Worm (Caenorhabditis elegans) whole organism, young adult: ENCODE measurements around the gene Y26G10.4.

Source experiments
- C06A6.2 ChIP-seq: fragments of 200-800 bp; sonication (Bioruptor generic); conservative IDR thresholded peaks from 2 replicates; pipeline ENCODE4 v1.3.6; 2022; ENCODE audit warnings: missing genetic modification characterization, missing compliant biosample characterization
- C17E4.6 ChIP-seq: fragments of 200-800 bp; sonication (Bioruptor generic); IDR thresholded peaks from 2 replicates; pipeline ENCODE4 v1.3.6; 2022; ENCODE audit warnings: missing genetic modification reagents, missing genetic modification characterization, missing compliant biosample characterization
- D2030.7 ChIP-seq: fragments of 200-800 bp; sonication (Bioruptor generic); IDR thresholded peaks from 2 replicates; pipeline ENCODE4 v1.3.6; 2022; ENCODE audit warnings: missing genetic modification reagents, missing genetic modification characterization, missing compliant biosample characterization
- F10E7.11 ChIP-seq: sonication (generic microtip); optimal IDR thresholded peaks from 2 replicates; lab custom pipeline; 2017; ENCODE audit warnings: mild to moderate bottlenecking, missing genetic modification characterization, moderate library complexity, missing compliant biosample characterization
- F37B4.10 ChIP-seq: fragments of 200-800 bp; sonication (Bioruptor generic); IDR thresholded peaks from 2 replicates; pipeline ENCODE4 v1.3.6; 2022; ENCODE audit warnings: missing genetic modification characterization, missing compliant biosample characterization
- bed-1 ChIP-seq: fragments of 200-800 bp; sonication (Bioruptor generic); IDR thresholded peaks from 2 replicates; pipeline ENCODE4 v1.3.6; 2022; ENCODE audit warnings: missing genetic modification reagents, missing genetic modification characterization, missing compliant biosample characterization
- ceh-40 ChIP-seq: fragments of 200-800 bp; sonication (Bioruptor generic); IDR thresholded peaks from 2 replicates; pipeline ENCODE4 v1.3.6; 2022; ENCODE audit warnings: missing genetic modification characterization, missing compliant biosample characterization
- dox-1 ChIP-seq: fragments of 200-800 bp; sonication (Bioruptor generic); IDR thresholded peaks from 2 replicates; pipeline ENCODE4 v1.3.6; 2022; ENCODE audit warnings: missing genetic modification reagents, missing genetic modification characterization, missing compliant biosample characterization
- dpff-1 ChIP-seq: sonication (generic microtip); optimal IDR thresholded peaks from 2 replicates; lab custom pipeline; 2017; ENCODE audit warnings: mild to moderate bottlenecking, missing genetic modification characterization, missing compliant biosample characterization
- dpl-1 ChIP-seq: fragments of 150-350 bp; optimal IDR thresholded peaks from 2 replicates; lab custom pipeline; 2014; ENCODE audit warnings: missing biosample characterization, missing genetic modification reagents, missing genetic modification characterization
- efl-1 ChIP-seq: fragments of 150-350 bp; optimal IDR thresholded peaks from 2 replicates; lab custom pipeline; 2014; ENCODE audit warnings: missing biosample characterization, missing genetic modification reagents, missing genetic modification characterization
- ets-4 ChIP-seq: fragments of 200-800 bp; sonication (Bioruptor generic); optimal IDR thresholded peaks from 2 replicates; lab custom pipeline; 2018; ENCODE audit warnings: mild to moderate bottlenecking, missing genetic modification characterization, missing compliant biosample characterization
- fkh-3 ChIP-seq: sonication (generic microtip); optimal IDR thresholded peaks from 2 replicates; lab custom pipeline; 2016; ENCODE audit warnings: mild to moderate bottlenecking, missing genetic modification characterization, missing compliant biosample characterization
- him-1 ChIP-seq: sonication (generic microtip); optimal IDR thresholded peaks from 2 replicates; lab custom pipeline; 2016; ENCODE audit warnings: missing genotype, missing genetic modification reagents, missing genetic modification characterization, missing compliant biosample characterization
- hlh-12 ChIP-seq: sonication (generic microtip); optimal IDR thresholded peaks from 2 replicates; lab custom pipeline; 2016; ENCODE audit warnings: missing genetic modification characterization, missing compliant biosample characterization
- hlh-26 ChIP-seq: fragments of 200-800 bp; sonication (Bioruptor generic); conservative IDR thresholded peaks from 2 replicates; pipeline ENCODE4 v1.3.6; 2022; ENCODE audit warnings: missing genetic modification reagents, missing genetic modification characterization, missing compliant biosample characterization
- hmg-1.2 ChIP-seq: fragments of 200-800 bp; sonication (Bioruptor generic); IDR thresholded peaks from 2 replicates; pipeline ENCODE4 v1.3.6; 2022; ENCODE audit warnings: missing genetic modification reagents, missing genetic modification characterization, missing compliant biosample characterization
- hmg-20 ChIP-seq: fragments of 200-800 bp; sonication (Bioruptor generic); IDR thresholded peaks from 2 replicates; pipeline ENCODE4 v1.3.6; 2022; ENCODE audit warnings: missing genetic modification reagents, missing genetic modification characterization, missing compliant biosample characterization
- hrde-1 ChIP-seq: sonication (generic microtip); optimal IDR thresholded peaks from 2 replicates; lab custom pipeline; 2016; ENCODE audit warnings: missing genetic modification characterization, mild to moderate bottlenecking, missing compliant biosample characterization, moderate library complexity, missing genotype, missing genetic modification reagents, borderline replicate concordance
- lag-1 ChIP-seq: fragments of 200-800 bp; sonication (Bioruptor generic); IDR thresholded peaks from 2 replicates; pipeline ENCODE4 v1.3.6; 2022; ENCODE audit warnings: missing genetic modification reagents, missing genetic modification characterization, missing compliant biosample characterization
- let-526 ChIP-seq: fragments of 200-800 bp; sonication (Bioruptor generic); IDR thresholded peaks from 2 replicates; pipeline ENCODE4 v1.3.6; 2022; ENCODE audit warnings: missing genetic modification reagents, missing genetic modification characterization, missing compliant biosample characterization
- let-607 ChIP-seq, 2 experiments: fragments of 200-800 bp in 1 of 2; sonication (Bioruptor generic) in 1 of 2; sonication (generic microtip) in 1 of 2; optimal IDR thresholded peaks; 2 replicates each; lab custom pipeline; 2016 to 2018; ENCODE audit warnings: mild to moderate bottlenecking in 2 of 2, missing compliant biosample characterization in 2 of 2, missing genetic modification characterization in 2 of 2, moderate library complexity in 2 of 2, missing genotype in 1 of 2
- lin-40 ChIP-seq: sonication (generic microtip); optimal IDR thresholded peaks from 2 replicates; lab custom pipeline; 2016; ENCODE audit warnings: missing genetic modification characterization, mild to moderate bottlenecking, missing compliant biosample characterization, missing genotype, missing genetic modification reagents
- lin-54 ChIP-seq: fragments of 200-800 bp; sonication (Bioruptor generic); optimal IDR thresholded peaks from 2 replicates; lab custom pipeline; 2018; ENCODE audit warnings: mild to moderate bottlenecking, missing genetic modification characterization, missing compliant biosample characterization
- lir-1 ChIP-seq: fragments of 200-800 bp; sonication (Bioruptor generic); conservative IDR thresholded peaks from 2 replicates; pipeline ENCODE4 v1.3.6; 2022; ENCODE audit warnings: missing genetic modification reagents, missing genetic modification characterization, missing compliant biosample characterization
- lsy-27 ChIP-seq: sonication (generic microtip); optimal IDR thresholded peaks from 2 replicates; lab custom pipeline; 2017; ENCODE audit warnings: missing genetic modification characterization, mild to moderate bottlenecking, missing compliant biosample characterization, antibody characterized with exemption, missing genotype, borderline replicate concordance; ENCODE audit not compliant: insufficient read depth
- madf-10 ChIP-seq: sonication (generic microtip); optimal IDR thresholded peaks from 2 replicates; lab custom pipeline; 2016; ENCODE audit warnings: mild to moderate bottlenecking, missing genetic modification characterization, missing compliant biosample characterization
- nhr-120 ChIP-seq: fragments of 200-800 bp; sonication (Bioruptor generic); IDR thresholded peaks from 2 replicates; pipeline ENCODE4 v1.3.6; 2022; ENCODE audit warnings: missing genetic modification characterization, missing compliant biosample characterization
- pbrm-1 ChIP-seq: fragments of 200-800 bp; sonication (Bioruptor generic); IDR thresholded peaks from 2 replicates; pipeline ENCODE4 v1.3.6; 2022; ENCODE audit warnings: missing genetic modification reagents, missing genetic modification characterization, missing compliant biosample characterization
- sea-2 ChIP-seq: fragments of 200-800 bp; sonication (Bioruptor generic); IDR thresholded peaks from 2 replicates; pipeline ENCODE4 v1.3.6; 2022; ENCODE audit warnings: missing genetic modification characterization, missing compliant biosample characterization
- tbp1 ChIP-seq: fragments of 200-800 bp; sonication (Bioruptor generic); optimal IDR thresholded peaks from 2 replicates; lab custom pipeline; 2018; ENCODE audit warnings: mild to moderate bottlenecking, missing genetic modification characterization, missing compliant biosample characterization
- tbx-9 ChIP-seq: sonication (generic microtip); optimal IDR thresholded peaks from 2 replicates; lab custom pipeline; 2016; ENCODE audit warnings: borderline replicate concordance, missing genetic modification characterization, inconsistent platforms, missing compliant biosample characterization
- xnd-1 ChIP-seq: sonication (generic microtip); optimal IDR thresholded peaks from 2 replicates; lab custom pipeline; 2016; ENCODE audit warnings: missing genotype, missing genetic modification reagents, missing genetic modification characterization, missing compliant biosample characterization
- zfh-2 ChIP-seq: fragments of 200-800 bp; sonication (Bioruptor generic); conservative IDR thresholded peaks from 2 replicates; pipeline ENCODE4 v1.3.6; 2022; ENCODE audit warnings: missing genetic modification reagents, missing genetic modification characterization, missing compliant biosample characterization
- ztf-25 ChIP-seq: fragments of 200-800 bp; sonication (Bioruptor generic); IDR thresholded peaks from 2 replicates; pipeline ENCODE4 v1.3.6; 2022; ENCODE audit warnings: missing genetic modification reagents, missing genetic modification characterization, missing compliant biosample characterization
- ztf-26 ChIP-seq: sonication (generic microtip); optimal IDR thresholded peaks from 2 replicates; lab custom pipeline; 2017; ENCODE audit warnings: missing genetic modification characterization, missing compliant biosample characterization
- ztf-28 ChIP-seq: fragments of 200-800 bp; sonication (Bioruptor generic); IDR thresholded peaks from 2 replicates; pipeline ENCODE4 v1.3.6; 2022; ENCODE audit warnings: missing genetic modification reagents, missing genetic modification characterization, missing compliant biosample characterization
- ztf-6 ChIP-seq: fragments of 200-800 bp; sonication (Bioruptor generic); IDR thresholded peaks from 2 replicates; pipeline ENCODE4 v1.3.6; 2022; ENCODE audit warnings: missing genetic modification reagents, missing genetic modification characterization, missing compliant biosample characterization

The Y26G10.4 gene

DNA sequence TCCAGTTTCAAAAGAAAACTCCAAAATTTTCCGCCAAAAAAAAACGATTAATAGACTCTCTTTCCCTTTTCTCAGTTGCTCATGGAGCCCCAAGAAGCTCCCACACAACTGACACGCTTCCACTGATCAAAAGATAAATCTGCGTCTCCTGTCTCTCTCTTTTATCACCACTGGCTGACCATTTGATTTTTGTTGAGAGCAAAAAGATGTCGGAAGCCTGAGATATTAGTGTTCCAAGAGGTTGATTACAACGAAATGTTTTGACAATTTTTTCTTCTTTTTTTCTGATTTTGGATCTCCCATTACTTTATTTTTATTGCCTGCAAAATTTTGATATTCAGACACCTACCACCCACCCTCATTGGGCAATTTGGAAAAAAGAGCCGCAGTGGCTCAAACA, 33.5 kb upstream of the Y26G10.4 start, which contains the start of gene twk-42:
twk-42 (minus strand) TSS at position 101 of the 400 bp plus-strand sequence.
- TF ChIP-seq hmg-20 (GFP tag; lab: Robert Waterston, UW): no peak
- no peak for TF ChIP-seq lsy-27 (tag; lab: Kevin White, UChicago)
- no peak for TF ChIP-seq let-526 (GFP tag; lab: Robert Waterston, UW)
- no peak for TF ChIP-seq lin-40 (tag; lab: Kevin White, UChicago)
- TF ChIP-seq ets-4 (GFP tag; lab: Kevin White, UChicago): no peak
- no peak for TF ChIP-seq zfh-2
- TF ChIP-seq ztf-26: no peak
- no peak for TF ChIP-seq ztf-25
- TF ChIP-seq hmg-1.2 (GFP tag; lab: Robert Waterston, UW): no peak
- no peak for TF ChIP-seq bed-1 (GFP tag; lab: Robert Waterston, UW)
- TF ChIP-seq dox-1 (GFP tag; lab: Robert Waterston, UW): no peak
- no peak for TF ChIP-seq lag-1 (GFP tag; lab: Robert Waterston, UW)
- no peak for TF ChIP-seq D2030.7
- no peak for TF ChIP-seq ceh-40 (GFP tag; lab: Robert Waterston, UW)
- no peak for TF ChIP-seq let-607 (tag; optimal IDR thresholded peaks at IDR 0.05; lab: Kevin White, UChicago)
- TF ChIP-seq dpff-1 (tag; lab: Kevin White, UChicago): no peak
- no peak for TF ChIP-seq hlh-26 (GFP tag; lab: Robert Waterston, UW)

DNA sequence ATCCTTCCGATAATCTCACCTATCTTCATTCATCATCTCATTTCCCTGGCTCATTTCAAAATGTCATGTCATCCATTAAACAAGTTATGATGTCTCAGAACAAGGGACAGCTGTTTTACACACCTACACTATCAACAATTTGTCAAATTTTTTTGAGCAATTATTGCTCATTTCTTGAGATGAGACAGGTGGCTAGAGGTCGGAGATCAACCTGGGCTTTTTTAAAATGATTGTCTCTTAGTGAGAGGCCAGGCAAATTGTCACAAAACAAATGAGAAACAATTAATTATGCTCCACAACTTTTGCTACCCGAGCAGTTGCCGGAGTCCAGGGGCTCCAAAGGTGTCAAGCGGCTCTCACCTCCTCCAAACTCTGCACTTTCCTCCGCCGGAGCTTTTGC, 29.8 kb upstream of the Y26G10.4 start:
- TF ChIP-seq lin-54 (GFP tag; lab: Kevin White, UChicago): no peak
- no peak for TF ChIP-seq F37B4.10 (GFP tag; lab: Robert Waterston, UW)
- no peak for TF ChIP-seq lir-1 (GFP tag; lab: Robert Waterston, UW)
- no peak for TF ChIP-seq pbrm-1 (GFP tag; lab: Robert Waterston, UW)
- TF ChIP-seq him-1: no peak
- no peak for TF ChIP-seq tbx-9 (tag; lab: Kevin White, UChicago)

ce11 chrV:17728336-17728735, 29.3 kb upstream of the Y26G10.4 start:
- TF ChIP-seq C17E4.6 (GFP tag; lab: Robert Waterston, UW) (no peak), F10E7.11 (no peak), hmg-20 (GFP tag; lab: Robert Waterston, UW) (no peak), lir-1 (GFP tag; lab: Robert Waterston, UW) (no peak), ztf-28 (GFP tag; lab: Robert Waterston, UW) (no peak), fkh-3 (no peak), efl-1 (no peak), hlh-12 (tag; lab: Kevin White, UChicago) (no peak), sea-2 (GFP tag; lab: Robert Waterston, UW) (no peak)

- no peak for TF ChIP-seq dpl-1 (GFP tag; lab: Kevin White, UChicago)
- TF ChIP-seq lin-54 (GFP tag; lab: Kevin White, UChicago): no peak
- no peak for TF ChIP-seq lsy-27 (tag; lab: Kevin White, UChicago)
- TF ChIP-seq tbp1 (GFP tag; lab: Kevin White, UChicago): no peak
- no peak for TF ChIP-seq let-526 (GFP tag; lab: Robert Waterston, UW)
- no peak for TF ChIP-seq hrde-1 (tag; lab: Kevin White, UChicago)
- no peak for TF ChIP-seq madf-10 (tag; lab: Kevin White, UChicago)
- TF ChIP-seq ztf-6 (GFP tag; lab: Robert Waterston, UW): no peak
- TF ChIP-seq ets-4 (GFP tag; lab: Kevin White, UChicago): no peak
- no peak for TF ChIP-seq C06A6.2 (GFP tag; lab: Robert Waterston, UW)
- no peak for TF ChIP-seq nhr-120 (GFP tag; lab: Robert Waterston, UW)
- TF ChIP-seq xnd-1: no peak
These were observed 25.7 kb upstream of the Y26G10.4 start, which contains the start of gene fat-5 for ce11 chrV:17724704-17725103. TSS of gene fat-5 (plus strand) at chrV:17725004.
